Worm (Caenorhabditis elegans): ENCODE results near the gene lurp-2.

lurp-2 gene

ce11 chrV:13426764-13427163, 26.7 kb upstream of the lurp-2 start, which contains the start of gene srd-18:
Gene srd-18, minus strand, starts transcription at chrV:13426864.
- TF ChIP-seq ref-2 (tag; optimal IDR thresholded peaks at IDR 0.05) (no peak), elt-2 (tag; optimal IDR thresholded peaks at IDR 0.05) (no peak), pha-4 (tag; optimal IDR thresholded peaks at IDR 0.05) (no peak), nhr-232 (tag; optimal IDR thresholded peaks at IDR 0.05) (no peak), pha-2 (tag; optimal IDR thresholded peaks at IDR 0.05) (no peak), lin-11 (tag; optimal IDR thresholded peaks at IDR 0.05) (no peak), ceh-45 (GFP tag; IDR thresholded peaks at IDR 0.05) (no peak), T23F11.4 (GFP tag; optimal IDR thresholded peaks at IDR 0.05) (no peak), ama-1 (optimal IDR thresholded peaks at IDR 0.05) (no peak), zip-5 (tag; optimal IDR thresholded peaks at IDR 0.05) (no peak), odd-2 (tag; optimal IDR thresholded peaks at IDR 0.05) (no peak)

DNA sequence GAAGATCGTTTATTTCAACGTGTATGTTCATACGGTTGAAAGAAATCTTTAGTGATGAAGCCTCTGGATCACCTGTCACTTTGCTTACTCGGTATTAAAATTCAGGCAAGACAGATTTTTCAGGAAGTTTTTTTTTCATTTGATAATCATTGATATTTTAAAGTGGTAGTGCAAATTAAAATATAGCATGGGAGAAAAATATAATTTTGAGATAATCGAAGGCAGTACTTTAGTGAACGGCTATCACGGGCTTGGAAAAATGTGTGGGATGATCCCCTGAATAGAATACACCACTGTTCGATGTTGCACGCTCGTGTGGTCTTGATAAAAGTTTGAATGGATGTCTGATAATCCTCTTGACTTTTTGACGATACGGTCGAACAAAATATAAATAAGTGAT, 26.1 kb upstream of the lurp-2 start:
- TF ChIP-seq nhr-11 (tag; optimal IDR thresholded peaks at IDR 0.05) (no peak), pqm-1 (tag; optimal IDR thresholded peaks at IDR 0.05) (no peak), sox-4 (tag; optimal IDR thresholded peaks at IDR 0.05) (no peak), Y22D7AL.16 (tag; optimal IDR thresholded peaks at IDR 0.05) (no peak), pros-1 (tag; optimal IDR thresholded peaks at IDR 0.05) (no peak), dmd-4 (tag; optimal IDR thresholded peaks at IDR 0.05; ENCODE audit: borderline replicate concordance) (no peak), rnt-1 (tag; optimal IDR thresholded peaks at IDR 0.05) (no peak), pag-3 (tag; optimal IDR thresholded peaks at IDR 0.05; ENCODE audit: borderline replicate concordance) (no peak), ceh-19 (GFP tag; optimal IDR thresholded peaks at IDR 0.05) (no peak), syd-9 (tag; optimal IDR thresholded peaks at IDR 0.05) (no peak), ama-1 (optimal IDR thresholded peaks at IDR 0.05) (no peak), hlh-8 (tag; optimal IDR thresholded peaks at IDR 0.05) (no peak), ztf-16 (tag; optimal IDR thresholded peaks at IDR 0.05) (no peak), odd-2 (tag; optimal IDR thresholded peaks at IDR 0.05) (no peak), tbx-7 (tag; optimal IDR thresholded peaks at IDR 0.05) (no peak), sdc-2 (tag; optimal IDR thresholded peaks at IDR 0.05) (no peak)

DNA sequence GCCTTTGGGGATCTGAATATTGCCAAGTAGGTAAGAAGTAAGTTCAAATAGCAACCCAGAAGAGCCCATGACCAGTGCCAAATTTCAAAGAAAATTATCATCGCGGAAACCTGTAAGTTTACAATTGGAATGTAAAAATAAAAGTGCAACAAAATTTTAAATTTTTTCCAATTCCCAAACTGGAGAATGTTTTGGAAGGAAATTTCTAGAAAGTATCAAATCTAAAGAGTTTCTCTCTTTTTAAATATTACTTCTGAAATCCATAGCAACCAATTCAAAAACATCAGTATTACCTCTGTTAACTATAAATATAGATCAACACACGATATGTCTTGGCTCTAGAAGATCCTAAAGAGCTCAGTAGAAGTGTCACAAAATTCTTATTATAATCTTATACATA, 24.8 kb upstream of the lurp-2 start, which contains the start of gene srd-19:
srd-19 (minus strand) TSS at position 101 of the 400 bp plus-strand sequence.
- TF ChIP-seq syd-9 (tag; optimal IDR thresholded peaks at IDR 0.05) = no peak
- TF ChIP-seq pqm-1 (tag; optimal IDR thresholded peaks at IDR 0.05) = no peak
- TF ChIP-seq hlh-8 (tag; optimal IDR thresholded peaks at IDR 0.05) = no peak
- TF ChIP-seq T23F11.4 (GFP tag; optimal IDR thresholded peaks at IDR 0.05) = no peak
- no peak for TF ChIP-seq odd-2 (tag; optimal IDR thresholded peaks at IDR 0.05)
- TF ChIP-seq fax-1 (tag; optimal IDR thresholded peaks at IDR 0.05) = no peak
- TF ChIP-seq unc-3 (GFP tag; conservative IDR thresholded peaks at IDR 0.05) = no peak
- TF ChIP-seq unc-3 (tag; optimal IDR thresholded peaks at IDR 0.05) = no peak
- TF ChIP-seq zip-5 (tag; optimal IDR thresholded peaks at IDR 0.05) = no peak
- no peak for TF ChIP-seq rnt-1 (tag; optimal IDR thresholded peaks at IDR 0.05)
- no peak for TF ChIP-seq ceh-2 (tag; optimal IDR thresholded peaks at IDR 0.05)
- TF ChIP-seq hlh-6 (tag; optimal IDR thresholded peaks at IDR 0.05) = no peak
- TF ChIP-seq unc-42 (tag; optimal IDR thresholded peaks at IDR 0.05) = no peak
- no peak for TF ChIP-seq ztf-16 (tag; optimal IDR thresholded peaks at IDR 0.05)

DNA sequence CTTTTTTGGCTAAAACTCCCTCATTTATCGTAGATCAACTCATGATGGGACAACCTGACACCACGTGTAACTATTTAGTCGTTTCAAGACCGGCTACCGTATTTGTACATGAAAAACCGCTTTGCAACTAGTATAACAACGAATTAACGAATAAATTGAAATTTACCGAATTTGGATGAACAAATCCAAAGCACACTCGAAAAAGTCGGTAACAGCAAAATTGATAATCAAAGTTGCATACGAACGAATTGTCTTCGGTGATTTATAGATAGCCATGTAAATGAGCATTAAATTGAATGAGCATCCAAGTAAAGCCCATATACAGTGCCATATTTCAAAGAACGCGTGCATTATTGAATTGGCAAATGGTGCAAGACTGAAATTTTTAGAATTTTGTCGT, 21.1 kb upstream of the lurp-2 start, which contains the start of gene srd-17:
srd-17 (minus strand) TSS at position 351 of the 400 bp plus-strand sequence.
- no peak for TF ChIP-seq lin-11 (tag; optimal IDR thresholded peaks at IDR 0.05)
- no peak for TF ChIP-seq C08G9.2 (tag; optimal IDR thresholded peaks at IDR 0.05)
- TF ChIP-seq hlh-8 (tag; optimal IDR thresholded peaks at IDR 0.05) = no peak
- no peak for TF ChIP-seq mec-3 (tag; optimal IDR thresholded peaks at IDR 0.05; ENCODE audit: borderline replicate concordance)
- no peak for TF ChIP-seq nfya-1 (tag; optimal IDR thresholded peaks at IDR 0.05)
- TF ChIP-seq pqm-1 (tag; optimal IDR thresholded peaks at IDR 0.05) = no peak
- TF ChIP-seq ceh-22 (tag; optimal IDR thresholded peaks at IDR 0.05) = no peak
- no peak for TF ChIP-seq unc-3 (GFP tag; conservative IDR thresholded peaks at IDR 0.05)
- no peak for TF ChIP-seq unc-3 (tag; optimal IDR thresholded peaks at IDR 0.05)

All from whole organism, late embryonic.